Worm (Caenorhabditis elegans): ENCODE results near the gene C35D10.7.

- no peak for TF ChIP-seq D2030.7 (GFP tag; IDR thresholded peaks at IDR 0.05)
- TF ChIP-seq ceh-58 (GFP tag; IDR thresholded peaks at IDR 0.05): no peak
Measured at ce11 chrIII:4874671-4875070, 18.7 kb downstream of the C35D10.7 start, which contains the start of gene C35D10.12.

All from whole organism, young adult.